Fruit fly (Drosophila melanogaster): Measurements from ENCODE around the gene Ref2.

The Ref2 gene

dm6 chr2L:12609855-12610436 lies 36.2 kb downstream of the Ref2 start:
- TF ChIP-seq CG3919 (GFP tag; optimal IDR thresholded peaks at IDR 0.05) (no peak), CG11902 (GFP tag; optimal IDR thresholded peaks at IDR 0.05) (no peak), Sox15 (GFP tag; optimal IDR thresholded peaks at IDR 0.05) (no peak), CG10631 (GFP tag; optimal IDR thresholded peaks at IDR 0.05) (no peak), Eip75B (GFP tag; optimal IDR thresholded peaks at IDR 0.05) (no peak), fd59A (GFP tag; optimal IDR thresholded peaks at IDR 0.05) (no peak), OdsH (GFP tag; optimal IDR thresholded peaks at IDR 0.05) (no peak), ss (GFP tag; optimal IDR thresholded peaks at IDR 0.05) (peak in 1 of 2 experiments; percentile 93), CG6276 (GFP tag; optimal IDR thresholded peaks at IDR 0.05) (no peak), CG32006 (GFP tag; optimal IDR thresholded peaks at IDR 0.05) (no peak), CG6854 (GFP tag; optimal IDR thresholded peaks at IDR 0.05) (no peak), Lpt (GFP tag; optimal IDR thresholded peaks at IDR 0.05) (no peak), fd85E (GFP tag; optimal IDR thresholded peaks at IDR 0.05) (no peak), Met (GFP tag; optimal IDR thresholded peaks at IDR 0.05) (no peak), CG11294 (GFP tag; IDR thresholded peaks at IDR 0.05) (0 out of 2 replicates have a peak, but pooled peaks have one; percentile 10), CG4318 (GFP tag; optimal IDR thresholded peaks at IDR 0.05) (no peak)

- no peak for TF ChIP-seq CG10631 (GFP tag; optimal IDR thresholded peaks at IDR 0.05)
- TF ChIP-seq lz (GFP tag; optimal IDR thresholded peaks at IDR 0.05): no peak
- TF ChIP-seq fd59A (GFP tag; optimal IDR thresholded peaks at IDR 0.05): no peak
- no peak for TF ChIP-seq Smox (GFP tag; optimal IDR thresholded peaks at IDR 0.05)
- no peak for TF ChIP-seq achi (GFP tag; optimal IDR thresholded peaks at IDR 0.05)
- TF ChIP-seq dac (GFP tag; optimal IDR thresholded peaks at IDR 0.05): no peak
- TF ChIP-seq CG10669 (GFP tag; optimal IDR thresholded peaks at IDR 0.05): no peak
- no peak for TF ChIP-seq CG3919 (GFP tag; optimal IDR thresholded peaks at IDR 0.05)
- TF ChIP-seq Eip78C (GFP tag): no peak
- no peak for TF ChIP-seq CG1621 (tag; optimal IDR thresholded peaks at IDR 0.05)
- TF ChIP-seq Eip93F (GFP tag; optimal IDR thresholded peaks at IDR 0.05): no peak
- no peak for TF ChIP-seq CG6276 (GFP tag; optimal IDR thresholded peaks at IDR 0.05)
- TF ChIP-seq CG34406 (GFP tag; optimal IDR thresholded peaks at IDR 0.05): no peak
- TF ChIP-seq CG6163 (GFP tag; IDR thresholded peaks at IDR 0.05): no peak
Observed at dm6 chr2L:12608790-12609189, 37.4 kb downstream of the Ref2 start.

- TF ChIP-seq lz (GFP tag; optimal IDR thresholded peaks at IDR 0.05) (no peak), CG8319 (GFP tag; optimal IDR thresholded peaks at IDR 0.05) (no peak), Met (GFP tag; optimal IDR thresholded peaks at IDR 0.05) (no peak), vri (GFP tag; optimal IDR thresholded peaks at IDR 0.05) (no peak), Smox (GFP tag; optimal IDR thresholded peaks at IDR 0.05) (no peak), achi (GFP tag; optimal IDR thresholded peaks at IDR 0.05) (peak; percentile 6), spab (GFP tag; optimal IDR thresholded peaks at IDR 0.05) (no peak), dac (GFP tag; optimal IDR thresholded peaks at IDR 0.05) (no peak), CG3919 (GFP tag; optimal IDR thresholded peaks at IDR 0.05) (peak; percentile 3), eg (GFP tag; IDR thresholded peaks at IDR 0.05) (peak; percentile 60), esn (GFP tag; optimal IDR thresholded peaks at IDR 0.05) (no peak), Hr4 (GFP tag; optimal IDR thresholded peaks at IDR 0.05) (peak; percentile 31), pdm3 (GFP tag; optimal IDR thresholded peaks at IDR 0.05) (peak; percentile 8), acj6 (GFP tag; optimal IDR thresholded peaks at IDR 0.05) (peak; percentile 16), CG32006 (GFP tag; optimal IDR thresholded peaks at IDR 0.05) (peak; percentile 33), Eip78C (GFP tag) (peak; percentile 62), salr (GFP tag; optimal IDR thresholded peaks at IDR 0.05) (no peak), CG6276 (GFP tag; optimal IDR thresholded peaks at IDR 0.05) (peak; percentile 6), CG1621 (tag; optimal IDR thresholded peaks at IDR 0.05) (no peak), OdsH (GFP tag; optimal IDR thresholded peaks at IDR 0.05) (peak; percentile 12), CG34406 (GFP tag; optimal IDR thresholded peaks at IDR 0.05) (no peak), topi (GFP tag; optimal IDR thresholded peaks at IDR 0.05) (no peak), CG3032 (tag; optimal IDR thresholded peaks at IDR 0.05) (no peak), CG15336 (GFP tag; IDR thresholded peaks at IDR 0.05) (peak; percentile 51), Sox14 (GFP tag; optimal IDR thresholded peaks at IDR 0.05) (no peak), Eip93F (GFP tag; optimal IDR thresholded peaks at IDR 0.05) (no peak), CG6854 (GFP tag; optimal IDR thresholded peaks at IDR 0.05) (no peak), CG10631 (GFP tag; optimal IDR thresholded peaks at IDR 0.05) (peak; percentile 15), CG11294 (GFP tag; IDR thresholded peaks at IDR 0.05) (peak; percentile 37; the same call in 1 of the 2 replicates), CG8632 (GFP tag; optimal IDR thresholded peaks at IDR 0.05) (no peak), CG6808 (GFP tag; optimal IDR thresholded peaks at IDR 0.05) (peak; percentile 3), ss (GFP tag; optimal IDR thresholded peaks at IDR 0.05) (peak in 1 of 2 experiments; percentile 14), CG9139 (GFP tag; optimal IDR thresholded peaks at IDR 0.05) (no peak), svp (GFP tag) (peak; percentile 17), fd85E (GFP tag; optimal IDR thresholded peaks at IDR 0.05) (no peak)
Observed at dm6 chr2L:12604733-12605132, 41.4 kb downstream of the Ref2 start.
